Worm (Caenorhabditis elegans) whole organism, L1 larva: ENCODE data around the gene pgm-2.

Experiments
- C04F5.9 ChIP-seq: sonication (generic microtip); optimal IDR thresholded peaks from 2 replicates; lab custom pipeline; 2016; ENCODE audit warnings: missing genetic modification characterization, missing compliant biosample characterization
- C16A3.4 ChIP-seq: fragments of 150-350 bp; optimal IDR thresholded peaks from 2 replicates; lab custom pipeline; 2014; ENCODE audit warnings: missing biosample characterization, missing genetic modification characterization
- C34B4.2 ChIP-seq: sonication (generic microtip); optimal IDR thresholded peaks from 2 replicates; lab custom pipeline; 2017; ENCODE audit warnings: mild to moderate bottlenecking, missing genetic modification characterization, missing compliant biosample characterization
- F16B12.6 ChIP-seq: fragments of 150-350 bp; optimal IDR thresholded peaks from 2 replicates; lab custom pipeline; 2014; ENCODE audit warnings: missing biosample characterization, missing genetic modification characterization
- Y116A8C.19 ChIP-seq: sonication (generic microtip); optimal IDR thresholded peaks from 2 replicates; lab custom pipeline; 2016; ENCODE audit warnings: missing compliant biosample characterization, missing genetic modification characterization, borderline replicate concordance
- alr-1 ChIP-seq: fragments of 200-800 bp; sonication (Bioruptor generic); optimal IDR thresholded peaks from 2 replicates; lab custom pipeline; 2018; ENCODE audit warnings: borderline replicate concordance, mild to moderate bottlenecking, missing genetic modification characterization, missing compliant biosample characterization
- blmp-1 ChIP-seq: fragments of 150-350 bp; optimal IDR thresholded peaks from 2 replicates; lab custom pipeline; 2014; ENCODE audit warnings: missing biosample characterization, missing genetic modification characterization
- ceh-63 ChIP-seq: fragments of 200-800 bp; sonication (Bioruptor generic); optimal IDR thresholded peaks from 2 replicates; lab custom pipeline; 2018; ENCODE audit warnings: mild to moderate bottlenecking, missing genetic modification characterization, missing compliant biosample characterization
- ceh-88 ChIP-seq: fragments of 200-800 bp; sonication (Bioruptor generic); IDR thresholded peaks from 2 replicates; pipeline ENCODE4 v1.3.6; 2022; ENCODE audit warnings: missing genetic modification characterization, missing compliant biosample characterization
- ceh-90 ChIP-seq: sonication (generic microtip); optimal IDR thresholded peaks from 2 replicates; lab custom pipeline; 2016; ENCODE audit warnings: missing genetic modification characterization, missing compliant biosample characterization
- dpl-1 ChIP-seq, 3 experiments: fragments of 150-350 bp in 2 of 3; sonication (generic microtip) in 1 of 3; optimal IDR thresholded peaks; 2 replicates each; lab custom pipeline; 2014 to 2017; ENCODE audit warnings: missing biosample characterization in 3 of 3, missing genetic modification characterization in 3 of 3, missing genetic modification reagents in 3 of 3
- efl-1 ChIP-seq, 4 experiments: fragments of 150-350 bp; optimal IDR thresholded peaks in 3 of 4; peaks in 1 of 4; 1 replicate in 1 of 4; 2 replicates in 3 of 4; lab custom pipeline; 2014; ENCODE audit warnings: missing biosample characterization in 2 of 4, missing genetic modification characterization in 2 of 4, missing genetic modification reagents in 2 of 4
- ets-5 ChIP-seq: fragments of 200-800 bp; sonication (Bioruptor generic); IDR thresholded peaks from 2 replicates; pipeline ENCODE4 v1.3.6; 2022; ENCODE audit warnings: missing genetic modification characterization, missing compliant biosample characterization
- fkh-4 ChIP-seq: sonication (generic microtip); optimal IDR thresholded peaks from 2 replicates; lab custom pipeline; 2016; ENCODE audit warnings: missing compliant biosample characterization, missing genetic modification characterization, borderline replicate concordance
- fkh-8 ChIP-seq: sonication (generic microtip); optimal IDR thresholded peaks from 2 replicates; lab custom pipeline; 2016; ENCODE audit warnings: mild to moderate bottlenecking, missing genetic modification characterization, missing compliant biosample characterization
- fos-1 ChIP-seq: fragments of 150-350 bp; optimal IDR thresholded peaks from 2 replicates; lab custom pipeline; 2014; ENCODE audit warnings: missing biosample characterization, missing genetic modification characterization
- grh-1 ChIP-seq: fragments of 200-800 bp; sonication (Bioruptor generic); IDR thresholded peaks from 2 replicates; pipeline ENCODE4 v1.3.6; 2022; ENCODE audit warnings: missing genetic modification reagents, missing genetic modification characterization, missing compliant biosample characterization
- hlh-17 ChIP-seq: fragments of 200-800 bp; sonication (Bioruptor generic); optimal IDR thresholded peaks from 2 replicates; lab custom pipeline; 2018; ENCODE audit warnings: missing genetic modification characterization, mild to moderate bottlenecking, missing compliant biosample characterization, moderate library complexity, borderline replicate concordance
- hlh-4 ChIP-seq: sonication (generic microtip); optimal IDR thresholded peaks from 2 replicates; lab custom pipeline; 2016; ENCODE audit warnings: mild to moderate bottlenecking, missing genetic modification characterization, missing compliant biosample characterization
- jun-1 ChIP-seq: fragments of 150-350 bp; optimal IDR thresholded peaks from 2 replicates; lab custom pipeline; 2014; ENCODE audit warnings: missing biosample characterization, missing genetic modification reagents, missing genetic modification characterization
- lin-35 ChIP-seq, 2 experiments: fragments of 150-350 bp; optimal IDR thresholded peaks; 2 replicates each; lab custom pipeline; 2014; ENCODE audit warnings: missing biosample characterization in 2 of 2, missing genetic modification characterization in 2 of 2, missing genetic modification reagents in 2 of 2
- mab-9 ChIP-seq: fragments of 200-800 bp; sonication (Bioruptor generic); IDR thresholded peaks from 2 replicates; pipeline ENCODE4 v1.3.6; 2022; ENCODE audit warnings: missing genetic modification reagents, missing genetic modification characterization, missing compliant biosample characterization
- mdl-1 ChIP-seq, 2 experiments: fragments of 150-350 bp; optimal IDR thresholded peaks; 2 replicates each; lab custom pipeline; 2014 to 2017; ENCODE audit warnings: missing biosample characterization in 2 of 2, missing genetic modification characterization in 2 of 2, inconsistent platforms in 1 of 2
- mef-2 ChIP-seq: fragments of 150-350 bp; optimal IDR thresholded peaks from 2 replicates; lab custom pipeline; 2014; ENCODE audit warnings: missing biosample characterization, missing genetic modification characterization
- nhr-11 ChIP-seq: fragments of 150-350 bp; optimal IDR thresholded peaks from 2 replicates; lab custom pipeline; 2014; ENCODE audit warnings: missing biosample characterization, missing genetic modification characterization
- nhr-12 ChIP-seq: sonication (generic microtip); optimal IDR thresholded peaks from 2 replicates; lab custom pipeline; 2017; ENCODE audit warnings: missing biosample characterization, missing genetic modification characterization
- nhr-20 ChIP-seq: sonication (generic microtip); optimal IDR thresholded peaks from 2 replicates; lab custom pipeline; 2016; ENCODE audit warnings: mild to moderate bottlenecking, missing genetic modification characterization, missing compliant biosample characterization
- nhr-237 ChIP-seq: fragments of 150-350 bp; optimal IDR thresholded peaks from 2 replicates; lab custom pipeline; 2014; ENCODE audit warnings: missing biosample characterization, missing genetic modification characterization
- nhr-28 ChIP-seq: fragments of 150-350 bp; optimal IDR thresholded peaks from 2 replicates; lab custom pipeline; 2014; ENCODE audit warnings: missing biosample characterization, missing genetic modification characterization
- nhr-47 ChIP-seq: sonication (generic microtip); optimal IDR thresholded peaks from 2 replicates; lab custom pipeline; 2016; ENCODE audit warnings: mild to moderate bottlenecking, missing genetic modification characterization, moderate library complexity, missing compliant biosample characterization
- nhr-71 ChIP-seq: sonication (generic microtip); optimal IDR thresholded peaks from 2 replicates; lab custom pipeline; 2016; ENCODE audit warnings: mild to moderate bottlenecking, missing genetic modification characterization, moderate library complexity, missing compliant biosample characterization
- nhr-76 ChIP-seq: sonication (generic microtip); optimal IDR thresholded peaks from 2 replicates; lab custom pipeline; 2017; ENCODE audit warnings: missing biosample characterization, missing genetic modification characterization
- nhr-77 ChIP-seq: fragments of 150-350 bp; optimal IDR thresholded peaks from 2 replicates; lab custom pipeline; 2014; ENCODE audit warnings: missing biosample characterization, missing genetic modification characterization
- nhr-84 ChIP-seq: sonication (generic microtip); optimal IDR thresholded peaks from 2 replicates; lab custom pipeline; 2017; ENCODE audit warnings: missing biosample characterization, missing genetic modification characterization
- nhr-85 ChIP-seq: sonication (generic microtip); peaks from one replicate; lab custom pipeline; 2016; ENCODE audit warnings: missing genetic modification characterization, inconsistent platforms, missing compliant biosample characterization
- pag-3 ChIP-seq: sonication (generic microtip); optimal IDR thresholded peaks from 2 replicates; lab custom pipeline; 2017; ENCODE audit warnings: missing genetic modification characterization, mild to moderate bottlenecking, missing compliant biosample characterization, antibody characterized with exemption, borderline replicate concordance; ENCODE audit not compliant: insufficient read depth
- pax-3 ChIP-seq: fragments of 200-800 bp; sonication (Bioruptor generic); optimal IDR thresholded peaks from 2 replicates; lab custom pipeline; 2018; ENCODE audit warnings: mild to moderate bottlenecking, missing genetic modification characterization, moderate library complexity, missing compliant biosample characterization
- pqm-1 ChIP-seq: sonication (generic microtip); optimal IDR thresholded peaks from 3 replicates; lab custom pipeline; 2017; ENCODE audit warnings: missing biosample characterization, missing genetic modification characterization
- rnt-1 ChIP-seq: sonication (generic microtip); optimal IDR thresholded peaks from 2 replicates; lab custom pipeline; 2016; ENCODE audit warnings: mild to moderate bottlenecking, missing genetic modification characterization, moderate library complexity, missing compliant biosample characterization
- skn-1 ChIP-seq: fragments of 150-350 bp; optimal IDR thresholded peaks from 2 replicates; lab custom pipeline; 2014; ENCODE audit warnings: missing biosample characterization, missing genetic modification characterization
- snpc-4 ChIP-seq: fragments of 150-350 bp; optimal IDR thresholded peaks from 2 replicates; lab custom pipeline; 2014; ENCODE audit warnings: missing biosample characterization, missing genetic modification characterization
- snu-23 ChIP-seq: sonication (generic microtip); optimal IDR thresholded peaks from 2 replicates; lab custom pipeline; 2016; ENCODE audit warnings: missing genetic modification characterization, missing compliant biosample characterization
- sox-4 ChIP-seq: sonication (generic microtip); optimal IDR thresholded peaks from 2 replicates; lab custom pipeline; 2016; ENCODE audit warnings: missing genetic modification characterization, missing compliant biosample characterization
- sptf-1 ChIP-seq: fragments of 150-350 bp; optimal IDR thresholded peaks from 2 replicates; lab custom pipeline; 2014; ENCODE audit warnings: missing biosample characterization, missing genetic modification characterization
- sup-37 ChIP-seq: fragments of 200-800 bp; sonication (Bioruptor generic); optimal IDR thresholded peaks from 2 replicates; lab custom pipeline; 2018; ENCODE audit warnings: mild to moderate bottlenecking, missing genetic modification characterization, missing compliant biosample characterization
- swsn-7 ChIP-seq: sonication (generic microtip); optimal IDR thresholded peaks from 2 replicates; lab custom pipeline; 2016; ENCODE audit warnings: missing genetic modification characterization, missing compliant biosample characterization
- tbx-2 ChIP-seq: sonication (generic microtip); optimal IDR thresholded peaks from 2 replicates; lab custom pipeline; 2016; ENCODE audit warnings: missing genetic modification characterization, missing compliant biosample characterization
- tlp-1 ChIP-seq: fragments of 150-350 bp; optimal IDR thresholded peaks from 2 replicates; lab custom pipeline; 2014; ENCODE audit warnings: missing biosample characterization, missing genetic modification characterization
- unc-30 ChIP-seq: sonication (generic microtip); optimal IDR thresholded peaks from 2 replicates; lab custom pipeline; 2017; ENCODE audit warnings: missing biosample characterization, missing genetic modification characterization
- unc-62 ChIP-seq: fragments of 150-350 bp; optimal IDR thresholded peaks from 2 replicates; lab custom pipeline; 2014; ENCODE audit warnings: missing biosample characterization, missing genetic modification reagents, missing genetic modification characterization
- unc-86 ChIP-seq: sonication (generic microtip); optimal IDR thresholded peaks from 2 replicates; lab custom pipeline; 2016; ENCODE audit warnings: missing genetic modification characterization, missing compliant biosample characterization
- unc-98 ChIP-seq: fragments of 200-800 bp; sonication (Bioruptor generic); IDR thresholded peaks from 2 replicates; pipeline ENCODE4 v1.3.6; 2022; ENCODE audit warnings: missing genetic modification characterization, missing compliant biosample characterization
- zag-1 ChIP-seq: fragments of 150-350 bp; optimal IDR thresholded peaks from 2 replicates; lab custom pipeline; 2014; ENCODE audit warnings: missing biosample characterization, missing genetic modification characterization
- ztf-4 ChIP-seq: fragments of 150-350 bp; optimal IDR thresholded peaks from 2 replicates; lab custom pipeline; 2014; ENCODE audit warnings: missing biosample characterization, missing genetic modification characterization

Gene pgm-2

DNA sequence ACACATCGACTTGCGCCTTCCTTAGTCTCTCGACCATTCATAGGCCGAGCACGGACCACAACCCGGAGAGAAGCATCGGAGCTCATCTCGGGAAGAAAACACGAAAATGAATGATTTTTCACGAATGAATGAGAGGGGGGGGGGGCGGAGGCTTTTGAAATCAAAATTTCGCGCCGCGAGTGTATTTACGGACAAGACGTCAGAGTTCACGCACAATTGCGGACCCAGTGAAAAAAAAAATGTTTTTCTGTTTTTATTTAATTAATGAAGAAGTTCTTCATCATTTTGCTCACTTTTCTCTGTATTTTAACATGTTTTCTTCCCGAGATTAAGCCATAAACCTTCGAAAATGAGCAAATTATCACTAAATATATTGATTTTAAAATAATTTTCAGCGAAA lies 7.9 kb downstream of the pgm-2 start, which contains the start of the genes klp-19 and slc-36.1 (continued):
- no peak for TF ChIP-seq C16A3.4 (tag; lab: Kevin White, UChicago)
- peak; percentile 53 for TF ChIP-seq swsn-7
- TF ChIP-seq hlh-4 = no peak
- no peak for TF ChIP-seq zag-1 (tag; lab: Kevin White, UChicago)
- no peak for TF ChIP-seq nhr-12 (tag; lab: Kevin White, UChicago)
- no peak for TF ChIP-seq hlh-17 (GFP tag; lab: Kevin White, UChicago)
- TF ChIP-seq mab-9 (GFP tag; lab: Robert Waterston, UW) = no peak; the same call in 1 of the 2 replicates
- TF ChIP-seq Y116A8C.19 (tag; lab: Kevin White, UChicago) = no peak
- TF ChIP-seq snpc-4 (tag; lab: Kevin White, UChicago) = no peak
- TF ChIP-seq rnt-1 (tag; lab: Kevin White, UChicago) = no peak
- no peak for TF ChIP-seq C34B4.2 (tag; lab: Kevin White, UChicago)
- TF ChIP-seq blmp-1 (tag; lab: Kevin White, UChicago) = no peak
- no peak for TF ChIP-seq nhr-84 (tag; lab: Kevin White, UChicago)
- TF ChIP-seq nhr-20 (tag; lab: Kevin White, UChicago) = peak; percentile 32
- TF ChIP-seq fkh-8 (tag; lab: Kevin White, UChicago) = peak; percentile 27
- TF ChIP-seq efl-1 (optimal IDR thresholded peaks at IDR 0.05; lab: Kevin White, UChicago) = peak; percentile 76 to 83
- peak; percentile 88 to 98 for TF ChIP-seq efl-1 (GFP tag; optimal IDR thresholded peaks at IDR 0.05 in 1 of 2; lab: Kevin White, UChicago)
- TF ChIP-seq nhr-77 (tag; lab: Kevin White, UChicago) = no peak
- no peak for TF ChIP-seq pqm-1
- no peak for TF ChIP-seq unc-30 (tag; lab: Kevin White, UChicago)
- TF ChIP-seq ztf-4 (tag; lab: Kevin White, UChicago) = no peak
- no peak for TF ChIP-seq ceh-88
- TF ChIP-seq dpl-1 (GFP tag; optimal IDR thresholded peaks at IDR 0.05; lab: Kevin White, UChicago) = peak; percentile 83 to 88 (median 84)
- no peak for TF ChIP-seq nhr-76 (tag; lab: Kevin White, UChicago)
- peak; percentile 42 for TF ChIP-seq unc-86 (tag; lab: Kevin White, UChicago)
- TF ChIP-seq grh-1 (GFP tag; lab: Robert Waterston, UW) = no peak
- peak; percentile 86 to 87 for TF ChIP-seq lin-35 (GFP tag; optimal IDR thresholded peaks at IDR 0.05; lab: Kevin White, UChicago)
- peak; percentile 91 for TF ChIP-seq F16B12.6 (tag; lab: Kevin White, UChicago)
- no peak for TF ChIP-seq unc-62
- TF ChIP-seq C04F5.9 (tag; lab: Kevin White, UChicago) = peak; percentile 30
- no peak for TF ChIP-seq jun-1
- peak; percentile 35 for TF ChIP-seq tbx-2 (tag; lab: Kevin White, UChicago)
- TF ChIP-seq alr-1 (tag; lab: Kevin White, UChicago) = no peak
- no peak for TF ChIP-seq nhr-237 (tag; lab: Kevin White, UChicago)
- peak in 1 of 2 experiments; percentile 17 for TF ChIP-seq mdl-1 (tag; optimal IDR thresholded peaks at IDR 0.05; lab: Kevin White, UChicago)
- no peak for TF ChIP-seq sptf-1 (tag; lab: Kevin White, UChicago)
- TF ChIP-seq pax-3 (tag; lab: Kevin White, UChicago) = no peak
- no peak for TF ChIP-seq sox-4 (tag; lab: Kevin White, UChicago)
- TF ChIP-seq nhr-85 (tag; lab: Kevin White, UChicago) = peak; percentile 46
- TF ChIP-seq sup-37 (GFP tag; lab: Kevin White, UChicago) = no peak
- peak; percentile 22 for TF ChIP-seq pag-3 (tag; lab: Kevin White, UChicago)
- no peak for TF ChIP-seq unc-98
- TF ChIP-seq fos-1 = no peak
- no peak for TF ChIP-seq ceh-90
- TF ChIP-seq ceh-63 (GFP tag; lab: Kevin White, UChicago) = no peak
- no peak for TF ChIP-seq fkh-4 (tag; lab: Kevin White, UChicago)
- TF ChIP-seq snu-23 (GFP tag; lab: Kevin White, UChicago) = peak; percentile 66
- TF ChIP-seq nhr-28 (tag; lab: Kevin White, UChicago) = no peak
- TF ChIP-seq tlp-1 (tag; lab: Kevin White, UChicago) = no peak
- TF ChIP-seq mef-2 (tag; lab: Kevin White, UChicago) = no peak
- peak; percentile 60 for TF ChIP-seq nhr-47
- TF ChIP-seq skn-1 (tag; lab: Kevin White, UChicago) = peak; percentile 31
- TF ChIP-seq nhr-71 (tag; lab: Kevin White, UChicago) = peak; percentile 67
- no peak for TF ChIP-seq ets-5 (GFP tag; lab: Robert Waterston, UW)
- TF ChIP-seq nhr-11 (tag; lab: Kevin White, UChicago) = no peak
